Worm (Caenorhabditis elegans) whole organism, L4 larva: ENCODE results near the gene srh-10.

Experiments
- F49E8.2 ChIP-seq: sonication (generic microtip); optimal IDR thresholded peaks from 2 replicates; lab custom pipeline; 2016; ENCODE audit warnings: missing compliant biosample characterization, mild to moderate bottlenecking, missing genetic modification characterization, borderline replicate concordance
- ZK546.5 ChIP-seq, 2 experiments: sonication (generic microtip); optimal IDR thresholded peaks; 2 replicates each; lab custom pipeline; 2017; ENCODE audit warnings: missing biosample characterization in 2 of 2, missing genetic modification characterization in 2 of 2
- mep-1 ChIP-seq: fragments of 150-350 bp; sonication (generic microtip); optimal IDR thresholded peaks from 3 replicates; lab custom pipeline; 2014; ENCODE audit warnings: missing biosample characterization, missing genetic modification characterization

DNA sequence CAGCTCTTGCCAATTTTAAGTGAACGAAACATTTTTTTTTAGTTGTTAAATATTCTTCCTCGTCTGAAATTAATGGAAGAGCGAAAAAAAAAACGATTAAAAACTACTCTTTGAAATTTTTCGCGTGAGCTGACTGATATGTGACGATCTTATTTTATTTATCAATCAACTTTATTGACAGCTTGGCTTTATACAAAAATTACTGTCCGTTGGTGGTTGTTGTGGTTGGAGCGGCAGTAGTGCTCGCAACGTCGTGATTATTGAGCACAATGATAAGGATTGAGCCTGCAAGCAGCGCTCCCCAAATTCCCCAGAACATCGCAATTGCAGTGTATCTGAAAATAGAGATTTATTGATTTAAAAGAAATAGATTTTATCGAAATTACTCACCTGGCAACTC, 22.5 kb downstream of the srh-10 start:
- TF ChIP-seq F49E8.2 (tag; lab: Kevin White, UChicago) (no peak), mep-1 (tag; lab: Kevin White, UChicago) (no peak), ZK546.5 (tag; optimal IDR thresholded peaks at IDR 0.05; lab: Kevin White, UChicago) (no peak)
